Fruit fly (Drosophila melanogaster) whole organism, adult: ENCODE data around the gene CG33514.

Experiments
- CG11617 ChIP-seq: fragments of 200-800 bp; sonication (Bioruptor generic); optimal IDR thresholded peaks from 2 replicates; lab custom pipeline; 2017; ENCODE audit warnings: mild to moderate bottlenecking, missing biosample characterization, missing genetic modification reagents, missing genetic modification characterization
- CG12768 ChIP-seq: fragments of 200-800 bp; sonication (Bioruptor generic); optimal IDR thresholded peaks from 2 replicates; lab custom pipeline; 2017; ENCODE audit warnings: missing biosample characterization, missing genetic modification characterization, mild to moderate bottlenecking, moderate library complexity, missing genetic modification reagents
- CG14711 ChIP-seq: fragments of 200-800 bp; sonication (Bioruptor generic); optimal IDR thresholded peaks from 2 replicates; lab custom pipeline; 2018; ENCODE audit warnings: missing biosample characterization, mild to moderate bottlenecking, missing genetic modification characterization, moderate library complexity
- CG1620 ChIP-seq: fragments of 200-800 bp; sonication (Bioruptor generic); optimal IDR thresholded peaks from 2 replicates; lab custom pipeline; 2016; ENCODE audit warnings: missing biosample characterization, missing genetic modification characterization
- CG33017 ChIP-seq: fragments of 200-800 bp; sonication (Bioruptor generic); optimal IDR thresholded peaks from 2 replicates; lab custom pipeline; 2018; ENCODE audit warnings: missing biosample characterization, mild to moderate bottlenecking, missing genetic modification characterization, moderate library complexity
- CG5204 ChIP-seq: fragments of 200-800 bp; sonication (Bioruptor generic); optimal IDR thresholded peaks from 2 replicates; lab custom pipeline; 2016; ENCODE audit warnings: missing biosample characterization, missing genetic modification characterization
- CG7045 ChIP-seq: fragments of 200-800 bp; sonication (Bioruptor generic); optimal IDR thresholded peaks from 2 replicates; lab custom pipeline; 2017; ENCODE audit warnings: missing biosample characterization, mild to moderate bottlenecking, missing genetic modification characterization
- CG7101 ChIP-seq: fragments of 200-800 bp; sonication (Bioruptor generic); optimal IDR thresholded peaks from 2 replicates; lab custom pipeline; 2018; ENCODE audit warnings: missing biosample characterization, mild to moderate bottlenecking, missing genetic modification characterization, moderate library complexity
- Clk ChIP-seq: fragments of 200-800 bp; sonication (Bioruptor generic); optimal IDR thresholded peaks from 2 replicates; lab custom pipeline; 2017; ENCODE audit warnings: missing biosample characterization, missing genetic modification characterization
- Crg-1 ChIP-seq: fragments of 200-800 bp; sonication (Bioruptor generic); optimal IDR thresholded peaks from 2 replicates; lab custom pipeline; 2016; ENCODE audit warnings: missing biosample characterization, missing genetic modification characterization
- Hr96 ChIP-seq: fragments of 200-800 bp; sonication (Bioruptor generic); optimal IDR thresholded peaks from 2 replicates; lab custom pipeline; 2016; ENCODE audit warnings: missing biosample characterization, missing genetic modification characterization
- Mnt ChIP-seq: fragments of 200-800 bp; sonication (Bioruptor generic); optimal IDR thresholded peaks from 2 replicates; lab custom pipeline; 2016; ENCODE audit warnings: missing biosample characterization, mild to moderate bottlenecking, missing genetic modification characterization
- bab1 ChIP-seq: fragments of 200-800 bp; sonication (Bioruptor generic); optimal IDR thresholded peaks from 3 replicates; lab custom pipeline; 2019; ENCODE audit warnings: missing biosample characterization, mild to moderate bottlenecking, missing genetic modification characterization, moderate library complexity
- cic ChIP-seq: fragments of 200-800 bp; sonication (Bioruptor generic); optimal IDR thresholded peaks from 2 replicates; lab custom pipeline; 2017; ENCODE audit warnings: missing biosample characterization, mild to moderate bottlenecking, missing genetic modification characterization, moderate library complexity
- cnc ChIP-seq, 2 experiments: fragments of >200 bp; optimal IDR thresholded peaks; 2 replicates each; lab custom pipeline; 2017
- kay ChIP-seq: fragments of 200-800 bp; sonication (Bioruptor generic); peaks from one replicate; lab custom pipeline; 2016; ENCODE audit warnings: missing biosample characterization, missing genetic modification characterization, borderline replicate concordance
- ovo ChIP-seq: fragments of 200-800 bp; sonication (Bioruptor generic); optimal IDR thresholded peaks from 2 replicates; lab custom pipeline; 2016; ENCODE audit warnings: missing biosample characterization, missing genetic modification characterization
- pad ChIP-seq: fragments of 200-800 bp; sonication (Bioruptor generic); optimal IDR thresholded peaks from 3 replicates; lab custom pipeline; 2017; ENCODE audit warnings: missing biosample characterization, missing genetic modification characterization, mild to moderate bottlenecking, moderate library complexity, missing genetic modification reagents
- tj ChIP-seq: fragments of 200-800 bp; sonication (Bioruptor generic); optimal IDR thresholded peaks from 3 replicates; lab custom pipeline; 2017; ENCODE audit warnings: missing biosample characterization, mild to moderate bottlenecking, missing genetic modification characterization, moderate library complexity
- toe ChIP-seq: fragments of 200-800 bp; sonication (Bioruptor generic); optimal IDR thresholded peaks from 2 replicates; lab custom pipeline; 2016; ENCODE audit warnings: missing biosample characterization, missing genetic modification characterization

The CG33514 gene

dm6 chr3L:4397874-4398273, 32.6 kb downstream of the CG33514 start:
- TF ChIP-seq tj (GFP tag; lab: Kevin White, UChicago), result no peak
- TF ChIP-seq ovo, result no peak
- no peak for TF ChIP-seq Mnt (GFP tag; lab: Kevin White, UChicago)
- no peak for TF ChIP-seq kay (GFP tag; lab: Kevin White, UChicago)
- TF ChIP-seq cic, result no peak
- no peak for TF ChIP-seq pad (GFP tag; lab: Kevin White, UChicago)
- TF ChIP-seq CG11617 (GFP tag; lab: Kevin White, UChicago), result no peak
- TF ChIP-seq Crg-1 (GFP tag; lab: Kevin White, UChicago), result no peak
- TF ChIP-seq CG1620 (GFP tag; lab: Kevin White, UChicago), result no peak
- no peak for TF ChIP-seq CG12768
- TF ChIP-seq CG7101, result no peak
- TF ChIP-seq toe (GFP tag; lab: Kevin White, UChicago), result no peak
- no peak for TF ChIP-seq cnc (optimal IDR thresholded peaks at IDR 0.05; lab: Kevin White, UChicago)
- no peak for TF ChIP-seq Clk (GFP tag; lab: Kevin White, UChicago)
- no peak for TF ChIP-seq CG7045
- no peak for TF ChIP-seq CG33017 (tag; lab: Kevin White, UChicago)
- no peak for TF ChIP-seq CG14711 (tag; lab: Kevin White, UChicago)
- no peak for TF ChIP-seq CG5204 (GFP tag; lab: Kevin White, UChicago)
- TF ChIP-seq Hr96 (GFP tag; lab: Kevin White, UChicago), result no peak

dm6 chr3L:4399905-4400304, 34.7 kb downstream of the CG33514 start:
- TF ChIP-seq Clk (GFP tag; lab: Kevin White, UChicago) (no peak), CG11617 (GFP tag; lab: Kevin White, UChicago) (no peak), CG1620 (GFP tag; lab: Kevin White, UChicago) (no peak), Hr96 (GFP tag; lab: Kevin White, UChicago) (no peak), pad (GFP tag; lab: Kevin White, UChicago) (no peak), ovo (no peak), CG33017 (tag; lab: Kevin White, UChicago) (no peak), toe (GFP tag; lab: Kevin White, UChicago) (no peak), bab1 (GFP tag; lab: Kevin White, UChicago) (no peak), CG5204 (GFP tag; lab: Kevin White, UChicago) (no peak), CG12768 (no peak), CG14711 (tag; lab: Kevin White, UChicago) (no peak), cic (no peak), Mnt (GFP tag; lab: Kevin White, UChicago) (no peak), CG7101 (no peak), kay (GFP tag; lab: Kevin White, UChicago) (no peak), CG7045 (no peak), Crg-1 (GFP tag; lab: Kevin White, UChicago) (no peak), tj (GFP tag; lab: Kevin White, UChicago) (no peak)

dm6 chr3L:4401241-4401640, 36.0 kb downstream of the CG33514 start:
- no peak for TF ChIP-seq CG12768
- no peak for TF ChIP-seq tj (GFP tag; lab: Kevin White, UChicago)
- TF ChIP-seq cic, result no peak
- no peak for TF ChIP-seq CG7045
- TF ChIP-seq pad (GFP tag; lab: Kevin White, UChicago), result no peak
- TF ChIP-seq kay (GFP tag; lab: Kevin White, UChicago), result no peak
- no peak for TF ChIP-seq CG14711 (tag; lab: Kevin White, UChicago)
- TF ChIP-seq CG1620 (GFP tag; lab: Kevin White, UChicago), result no peak
- TF ChIP-seq cnc (optimal IDR thresholded peaks at IDR 0.05; lab: Kevin White, UChicago), result no peak
- TF ChIP-seq toe (GFP tag; lab: Kevin White, UChicago), result no peak
- no peak for TF ChIP-seq ovo
- TF ChIP-seq bab1 (GFP tag; lab: Kevin White, UChicago), result no peak
- no peak for TF ChIP-seq Crg-1 (GFP tag; lab: Kevin White, UChicago)
- no peak for TF ChIP-seq Clk (GFP tag; lab: Kevin White, UChicago)
- no peak for TF ChIP-seq CG11617 (GFP tag; lab: Kevin White, UChicago)
- no peak for TF ChIP-seq Mnt (GFP tag; lab: Kevin White, UChicago)

dm6 chr3L:4403180-4403769, 38.0 kb downstream of the CG33514 start, which contains the start of gene Syx17:
Syx17 (plus strand) TSS chr3L:4403487.
- no peak for TF ChIP-seq Crg-1 (GFP tag; lab: Kevin White, UChicago)
- no peak for TF ChIP-seq kay (GFP tag; lab: Kevin White, UChicago)
- no peak for TF ChIP-seq ovo
- TF ChIP-seq CG33017 (tag; lab: Kevin White, UChicago), result peak; percentile 24
- peak; percentile 43 for TF ChIP-seq CG1620 (GFP tag; lab: Kevin White, UChicago)
- TF ChIP-seq cnc (optimal IDR thresholded peaks at IDR 0.05; lab: Kevin White, UChicago), result no peak
- peak; percentile 9 for TF ChIP-seq Clk (GFP tag; lab: Kevin White, UChicago)
- peak; percentile 10 for TF ChIP-seq pad (GFP tag; lab: Kevin White, UChicago)
- TF ChIP-seq Mnt (GFP tag; lab: Kevin White, UChicago), result peak; percentile 8
- TF ChIP-seq CG14711 (tag; lab: Kevin White, UChicago), result no peak
- peak; percentile 42 for TF ChIP-seq Hr96 (GFP tag; lab: Kevin White, UChicago)
- no peak for TF ChIP-seq CG7045
- no peak for TF ChIP-seq tj (GFP tag; lab: Kevin White, UChicago)
- no peak for TF ChIP-seq CG5204 (GFP tag; lab: Kevin White, UChicago)
- peak; percentile 54 for TF ChIP-seq bab1 (GFP tag; lab: Kevin White, UChicago)
- TF ChIP-seq CG11617 (GFP tag; lab: Kevin White, UChicago), result no peak
- TF ChIP-seq CG7101, result peak; percentile 30
- TF ChIP-seq toe (GFP tag; lab: Kevin White, UChicago), result peak; percentile 70
- no peak for TF ChIP-seq cic
- no peak for TF ChIP-seq CG12768

dm6 chr3L:4405922-4406321, 40.7 kb downstream of the CG33514 start, which contains the start of gene CG15019:
CG15019 (minus strand) TSS chr3L:4406059.
- no peak for TF ChIP-seq CG7045
- no peak for TF ChIP-seq toe (GFP tag; lab: Kevin White, UChicago)
- peak; percentile 95 for TF ChIP-seq Mnt (GFP tag; lab: Kevin White, UChicago)
